Worm (Caenorhabditis elegans): ENCODE measurements around the gene sdz-24.

Gene sdz-24

ce11 chrII:675822-676221 is 17.4 kb downstream of the sdz-24 start:
- TF ChIP-seq lin-39 (tag; optimal IDR thresholded peaks at IDR 0.05) = no peak
- TF ChIP-seq nhr-237 (tag; optimal IDR thresholded peaks at IDR 0.05) = no peak
- no peak for TF ChIP-seq aly-2 (tag; optimal IDR thresholded peaks at IDR 0.05)
- TF ChIP-seq rnt-1 (tag; optimal IDR thresholded peaks at IDR 0.05) = no peak
- TF ChIP-seq unc-130 (tag; optimal IDR thresholded peaks at IDR 0.05) = no peak
- no peak for TF ChIP-seq nhr-20 (tag; optimal IDR thresholded peaks at IDR 0.05)
- no peak for TF ChIP-seq unc-62 (GFP tag; optimal IDR thresholded peaks at IDR 0.05)
- no peak for TF ChIP-seq nhr-76 (tag; optimal IDR thresholded peaks at IDR 0.05)
- no peak for TF ChIP-seq mep-1 (tag; optimal IDR thresholded peaks at IDR 0.05)
- TF ChIP-seq ceh-82 (tag; optimal IDR thresholded peaks at IDR 0.05) = no peak
- TF ChIP-seq zip-4 (GFP tag; optimal IDR thresholded peaks at IDR 0.05) = no peak
- no peak for TF ChIP-seq unc-98 (GFP tag; IDR thresholded peaks at IDR 0.05)
- TF ChIP-seq efl-1 (optimal IDR thresholded peaks at IDR 0.05) = no peak
- no peak for TF ChIP-seq efl-1 (GFP tag; optimal IDR thresholded peaks at IDR 0.05 in 1 of 2)

DNA sequence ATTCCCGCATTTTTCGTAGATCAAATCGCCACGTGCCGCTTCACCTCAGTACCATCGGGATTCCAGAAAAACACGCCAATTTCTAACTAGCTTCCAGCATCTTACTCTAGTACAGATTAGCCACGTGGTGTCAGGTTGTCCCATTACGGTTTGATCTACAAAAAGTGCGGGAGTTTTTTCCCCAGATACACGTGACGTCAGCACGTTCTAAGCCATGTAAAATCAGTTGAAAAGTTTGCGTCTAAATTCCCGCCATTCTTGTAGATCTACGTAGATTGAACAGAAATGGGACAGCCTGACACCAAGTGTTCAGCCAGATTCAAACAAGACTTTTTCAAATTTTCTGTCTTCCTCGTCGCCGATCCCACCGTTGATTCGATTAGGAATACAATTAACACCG is 20.1 kb downstream of the sdz-24 start, which contains the start of gene T02H6.9:
Gene T02H6.9 (plus strand): TSS at position 301 of the 400 bp plus-strand sequence.
- TF ChIP-seq hlh-17 (GFP tag; optimal IDR thresholded peaks at IDR 0.05; ENCODE audit: borderline replicate concordance) (no peak), rnt-1 (tag; optimal IDR thresholded peaks at IDR 0.05) (no peak), fkh-8 (tag; optimal IDR thresholded peaks at IDR 0.05) (no peak), lin-14 (GFP tag; optimal IDR thresholded peaks at IDR 0.05) (no peak), grh-1 (GFP tag; IDR thresholded peaks at IDR 0.05) (no peak), C04F5.9 (tag; optimal IDR thresholded peaks at IDR 0.05) (no peak), mef-2 (tag; optimal IDR thresholded peaks at IDR 0.05) (no peak), fos-1 (tag; optimal IDR thresholded peaks at IDR 0.05) (no peak), nhr-71 (tag; optimal IDR thresholded peaks at IDR 0.05) (no peak), nhr-28 (tag; optimal IDR thresholded peaks at IDR 0.05) (no peak), Y116A8C.19 (tag; optimal IDR thresholded peaks at IDR 0.05; ENCODE audit: borderline replicate concordance) (no peak), unc-86 (tag; optimal IDR thresholded peaks at IDR 0.05) (no peak), ceh-90 (tag; optimal IDR thresholded peaks at IDR 0.05) (no peak)

- TF ChIP-seq skn-1 (tag; optimal IDR thresholded peaks at IDR 0.05) (no peak), grh-1 (GFP tag; IDR thresholded peaks at IDR 0.05) (no peak), aly-2 (tag; optimal IDR thresholded peaks at IDR 0.05) (no peak), lsy-2 (tag; optimal IDR thresholded peaks at IDR 0.05) (no peak), efl-1 (optimal IDR thresholded peaks at IDR 0.05) (no peak), efl-1 (GFP tag; optimal IDR thresholded peaks at IDR 0.05 in 1 of 2) (no peak)
Observed at ce11 chrII:680612-681011, 22.1 kb downstream of the sdz-24 start, which contains the start of the genes T02H6.10 and T02H6.8. T02H6.10 (minus strand) TSS chrII:680712. T02H6.8 (plus strand) TSS chrII:680832.

- TF ChIP-seq efl-3 (GFP tag; optimal IDR thresholded peaks at IDR 0.05) (no peak), unc-86 (tag; optimal IDR thresholded peaks at IDR 0.05) (no peak)
Observed at ce11 chrII:682326-682725, 23.9 kb downstream of the sdz-24 start, which contains the start of gene T02H6.7. T02H6.7 (plus strand) TSS chrII:682626.

ce11 chrII:683467-683866 is 25.0 kb downstream of the sdz-24 start, which contains the start of gene T02H6.6:
T02H6.6 (plus strand) TSS chrII:683767.
- no peak for TF ChIP-seq tlp-1 (tag; optimal IDR thresholded peaks at IDR 0.05)
- no peak for TF ChIP-seq elt-3 (tag; optimal IDR thresholded peaks at IDR 0.05)
- no peak for TF ChIP-seq vab-15 (tag; optimal IDR thresholded peaks at IDR 0.05)

- no peak for TF ChIP-seq ceh-82 (tag; optimal IDR thresholded peaks at IDR 0.05)
- TF ChIP-seq ztf-4 (tag; optimal IDR thresholded peaks at IDR 0.05) = no peak
- TF ChIP-seq unc-62 (GFP tag; optimal IDR thresholded peaks at IDR 0.05) = no peak
- no peak for TF ChIP-seq isw-1 (GFP tag; IDR thresholded peaks at IDR 0.05)
- no peak for TF ChIP-seq hlh-17 (GFP tag; optimal IDR thresholded peaks at IDR 0.05; ENCODE audit: borderline replicate concordance)
Observed at ce11 chrII:684811-685210, 26.3 kb downstream of the sdz-24 start, which contains the start of gene T02H6.5. T02H6.5 (plus strand) TSS chrII:685111.
